Fruit fly (Drosophila melanogaster) whole organism, wandering third instar larva: ENCODE results near the gene CG43291.

ENCODE experiments used
- CG9705 ChIP-seq: fragments of 200-800 bp; sonication (Bioruptor generic); optimal IDR thresholded peaks from 2 replicates; lab custom pipeline; 2018; ENCODE audit warnings: missing biosample characterization, mild to moderate bottlenecking, missing genetic modification characterization
- Dif ChIP-seq: fragments of 200-275, 200-300 bp; sonication (Bioruptor generic); optimal IDR thresholded peaks from 2 replicates; lab custom pipeline; 2018; ENCODE audit warnings: missing biosample characterization, missing genetic modification characterization; ENCODE audit not compliant: partially characterized antibody
- GATAd ChIP-seq: sonication (Bioruptor generic); optimal IDR thresholded peaks from 2 replicates; lab custom pipeline; 2016; ENCODE audit warnings: missing biosample characterization, missing genetic modification characterization
- Hnf4 ChIP-seq: fragments of 200-800 bp; sonication (Bioruptor generic); optimal IDR thresholded peaks from 2 replicates; lab custom pipeline; 2016; ENCODE audit warnings: missing biosample characterization, mild to moderate bottlenecking, missing genetic modification characterization
- Mio ChIP-seq: sonication (Bioruptor generic); optimal IDR thresholded peaks from 2 replicates; lab custom pipeline; 2016; ENCODE audit warnings: missing biosample characterization, missing genetic modification characterization
- Sp1 ChIP-seq: fragments of 200-800 bp; sonication (Bioruptor generic); optimal IDR thresholded peaks from 3 replicates; lab custom pipeline; 2019; ENCODE audit warnings: missing biosample characterization, mild to moderate bottlenecking, missing genetic modification characterization, moderate library complexity
- brk ChIP-seq: fragments of 200-800 bp; sonication (Bioruptor generic); optimal IDR thresholded peaks from 2 replicates; lab custom pipeline; 2016; ENCODE audit warnings: missing biosample characterization, mild to moderate bottlenecking, missing genetic modification characterization
- dl ChIP-seq, 2 experiments: fragments of 175-275, 200-275 bp in 1 of 2; fragments of 200-275 bp in 1 of 2; sonication (Bioruptor generic); optimal IDR thresholded peaks; lab custom pipeline; 2018; ENCODE audit warnings: mild to moderate bottlenecking in 2 of 2, missing biosample characterization in 2 of 2, missing genetic modification characterization in 2 of 2, moderate library complexity in 2 of 2; ENCODE audit not compliant: partially characterized antibody in 2 of 2, insufficient read depth in 1 of 2
- dmrt93B ChIP-seq: fragments of 200-800 bp; sonication (Bioruptor generic); optimal IDR thresholded peaks from 2 replicates; lab custom pipeline; 2018; ENCODE audit warnings: missing biosample characterization, mild to moderate bottlenecking, missing genetic modification characterization
- fru ChIP-seq: fragments of 200-800 bp; sonication (Bioruptor generic); optimal IDR thresholded peaks from 3 replicates; lab custom pipeline; 2016; ENCODE audit warnings: missing biosample characterization, mild to moderate bottlenecking, missing genetic modification characterization
- sage ChIP-seq: fragments of 200-800 bp; sonication (Bioruptor generic); optimal IDR thresholded peaks from 2 replicates; lab custom pipeline; 2016; ENCODE audit warnings: missing biosample characterization, mild to moderate bottlenecking, missing genetic modification characterization

The CG43291 gene

DNA sequence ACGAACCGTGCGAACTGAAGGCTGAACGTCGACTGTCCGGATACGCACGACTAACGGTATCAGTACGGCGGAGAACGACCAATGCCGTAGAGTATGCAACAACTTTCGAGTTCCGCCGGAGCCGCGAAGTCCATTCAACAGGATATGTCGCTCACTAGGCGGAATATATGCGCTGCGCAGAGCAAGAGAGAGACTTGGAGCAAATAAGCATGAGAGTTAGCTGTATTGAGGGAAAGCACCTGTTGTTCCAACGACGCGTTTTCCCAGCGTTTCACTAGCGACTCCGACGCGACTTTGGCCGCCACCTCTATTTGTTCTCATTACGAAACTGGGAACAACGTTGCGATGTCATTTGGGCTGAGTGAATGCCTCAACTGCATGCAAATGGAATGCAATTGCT, 29.7 kb downstream of the CG43291 start, which contains the start of gene Dop1R1:
Gene Dop1R1 (minus strand): TSS at position 35 of the 400 bp plus-strand sequence.
- no peak for TF ChIP-seq dmrt93B (GFP tag; lab: Kevin White, UChicago)
- TF ChIP-seq Sp1 (GFP tag; lab: Kevin White, UChicago) = no peak
- no peak for TF ChIP-seq Dif (GFP tag; lab: Kevin White, UChicago)
- TF ChIP-seq sage = no peak
- TF ChIP-seq dl (GFP tag; optimal IDR thresholded peaks at IDR 0.05; lab: Kevin White, UChicago; ENCODE audit: insufficient read depth in 1 of 2, partially characterized antibody in 2 of 2) = no peak
- no peak for TF ChIP-seq brk (GFP tag; lab: Kevin White, UChicago)
- no peak for TF ChIP-seq fru (GFP tag; lab: Kevin White, UChicago)
- TF ChIP-seq GATAd (GFP tag; lab: Kevin White, UChicago) = no peak
- TF ChIP-seq Mio (GFP tag; lab: Kevin White, UChicago) = no peak
- TF ChIP-seq CG9705 = no peak
- TF ChIP-seq Hnf4 (GFP tag; lab: Kevin White, UChicago) = no peak
